Fruit fly (Drosophila melanogaster): ENCODE data around the gene Ugt305A1.

Gene Ugt305A1

dm6 chr3L:4046289-4046688, 13.3 kb upstream of the Ugt305A1 start, which contains the start of gene CG1136:
Gene CG1136, plus strand, starts transcription at chr3L:4046596.
- TF ChIP-seq CG8478 (optimal IDR thresholded peaks at IDR 0.05), result no peak
- TF ChIP-seq CTCF (optimal IDR thresholded peaks at IDR 0.05), result no peak

dm6 chr3L:4047635-4048034, 11.9 kb upstream of the Ugt305A1 start, which contains the start of gene Dpy-30L2:
Gene Dpy-30L2, minus strand, starts transcription at chr3L:4047735.
- no peak for TF ChIP-seq CG8478 (optimal IDR thresholded peaks at IDR 0.05)
- TF ChIP-seq CTCF (optimal IDR thresholded peaks at IDR 0.05), result no peak

- TF ChIP-seq CTCF (optimal IDR thresholded peaks at IDR 0.05), result no peak
- TF ChIP-seq CG8478 (optimal IDR thresholded peaks at IDR 0.05), result no peak
These were observed 10.5 kb upstream of the Ugt305A1 start for dm6 chr3L:4049082-4049481.

- TF ChIP-seq CTCF (optimal IDR thresholded peaks at IDR 0.05) (no peak), CG8478 (optimal IDR thresholded peaks at IDR 0.05) (no peak)
These were observed 4.1 kb upstream of the Ugt305A1 start for dm6 chr3L:4055438-4055962.

dm6 chr3L:4056812-4057211, 2.8 kb upstream of the Ugt305A1 start:
- TF ChIP-seq CTCF (optimal IDR thresholded peaks at IDR 0.05), result no peak
- no peak for TF ChIP-seq CG8478 (optimal IDR thresholded peaks at IDR 0.05)

- TF ChIP-seq CG8478 (optimal IDR thresholded peaks at IDR 0.05) (no peak), CTCF (optimal IDR thresholded peaks at IDR 0.05) (no peak)
These were observed 2.4 kb downstream of the Ugt305A1 start, which contains the start of gene dib for dm6 chr3L:4061921-4062474. Gene dib, plus strand, starts transcription at chr3L:4062292.

- TF ChIP-seq CTCF (optimal IDR thresholded peaks at IDR 0.05) (no peak), CG8478 (optimal IDR thresholded peaks at IDR 0.05) (no peak)
These were observed 8.8 kb downstream of the Ugt305A1 start for dm6 chr3L:4068368-4068767.

- TF ChIP-seq CG8478 (optimal IDR thresholded peaks at IDR 0.05) (no peak), CTCF (optimal IDR thresholded peaks at IDR 0.05) (no peak)
These were observed 9.5 kb downstream of the Ugt305A1 start, which contains the start of gene CG32259 for dm6 chr3L:4069069-4069468. Gene CG32259, plus strand, starts transcription at chr3L:4069369.

- TF ChIP-seq CG8478 (optimal IDR thresholded peaks at IDR 0.05) (no peak), CTCF (optimal IDR thresholded peaks at IDR 0.05) (no peak)
These were observed 10.8 kb downstream of the Ugt305A1 start for dm6 chr3L:4070221-4070995.

- TF ChIP-seq CG8478 (optimal IDR thresholded peaks at IDR 0.05) (no peak), CTCF (optimal IDR thresholded peaks at IDR 0.05) (no peak)
These were observed 11.4 kb downstream of the Ugt305A1 start for dm6 chr3L:4070996-4071379.

- no peak for TF ChIP-seq CG8478 (optimal IDR thresholded peaks at IDR 0.05)
- no peak for TF ChIP-seq CTCF (optimal IDR thresholded peaks at IDR 0.05)
These were observed 12.0 kb downstream of the Ugt305A1 start, which contains the start of gene wit for dm6 chr3L:4071561-4072049. Gene wit, minus strand, starts transcription at chr3L:4071717.

- TF ChIP-seq CG8478 (optimal IDR thresholded peaks at IDR 0.05), result no peak
- peak; percentile 74 to 76 for TF ChIP-seq CTCF (optimal IDR thresholded peaks at IDR 0.05)
These were observed 13.1 kb downstream of the Ugt305A1 start for dm6 chr3L:4072717-4073116.

dm6 chr3L:4073755-4074154, 14.2 kb downstream of the Ugt305A1 start, which contains the start of gene Faa:
Gene Faa, minus strand, starts transcription at chr3L:4073954.
- no peak for TF ChIP-seq CTCF (optimal IDR thresholded peaks at IDR 0.05)

- TF ChIP-seq CG8478 (optimal IDR thresholded peaks at IDR 0.05) (no peak), CTCF (optimal IDR thresholded peaks at IDR 0.05) (no peak)
These were observed 17.3 kb downstream of the Ugt305A1 start for dm6 chr3L:4076907-4077306.

dm6 chr3L:4080278-4080677, 20.7 kb downstream of the Ugt305A1 start:
- TF ChIP-seq CG8478 (optimal IDR thresholded peaks at IDR 0.05), result no peak
- TF ChIP-seq CTCF (optimal IDR thresholded peaks at IDR 0.05), result no peak

- no peak for TF ChIP-seq CTCF (optimal IDR thresholded peaks at IDR 0.05)
- TF ChIP-seq CG8478 (optimal IDR thresholded peaks at IDR 0.05), result no peak
These were observed 21.7 kb downstream of the Ugt305A1 start for dm6 chr3L:4081243-4081642.

All from S2 (cell line).